Worm (Caenorhabditis elegans) whole organism, L1 larva: Measurements from ENCODE around the gene ech-9.

Source experiments
- C16A3.4 ChIP-seq: fragments of 150-350 bp; optimal IDR thresholded peaks from 2 replicates; lab custom pipeline; 2014; ENCODE audit warnings: missing biosample characterization, missing genetic modification characterization
- Y116A8C.19 ChIP-seq: sonication (generic microtip); optimal IDR thresholded peaks from 2 replicates; lab custom pipeline; 2016; ENCODE audit warnings: missing compliant biosample characterization, missing genetic modification characterization, borderline replicate concordance
- aha-1 ChIP-seq: fragments of 150-350 bp; optimal IDR thresholded peaks from 2 replicates; lab custom pipeline; 2014; ENCODE audit warnings: missing biosample characterization, missing genetic modification characterization
- alr-1 ChIP-seq: fragments of 200-800 bp; sonication (Bioruptor generic); optimal IDR thresholded peaks from 2 replicates; lab custom pipeline; 2018; ENCODE audit warnings: borderline replicate concordance, mild to moderate bottlenecking, missing genetic modification characterization, missing compliant biosample characterization
- ceh-8 ChIP-seq: fragments of 200-800 bp; sonication (Bioruptor generic); optimal IDR thresholded peaks from 2 replicates; lab custom pipeline; 2018; ENCODE audit warnings: mild to moderate bottlenecking, missing genetic modification characterization, moderate library complexity, missing compliant biosample characterization
- ceh-82 ChIP-seq, 3 experiments: fragments of 150-350 bp in 1 of 3; sonication (generic microtip) in 2 of 3; optimal IDR thresholded peaks; 2 replicates each; lab custom pipeline; 2014 to 2017; ENCODE audit warnings: missing biosample characterization in 3 of 3, missing genetic modification characterization in 3 of 3
- ceh-90 ChIP-seq: sonication (generic microtip); optimal IDR thresholded peaks from 2 replicates; lab custom pipeline; 2016; ENCODE audit warnings: missing genetic modification characterization, missing compliant biosample characterization
- ces-1 ChIP-seq: fragments of 150-350 bp; optimal IDR thresholded peaks from 2 replicates; lab custom pipeline; 2014; ENCODE audit warnings: missing biosample characterization, missing genetic modification reagents, missing genetic modification characterization
- dpl-1 ChIP-seq, 3 experiments: fragments of 150-350 bp in 2 of 3; sonication (generic microtip) in 1 of 3; optimal IDR thresholded peaks; 2 replicates each; lab custom pipeline; 2014 to 2017; ENCODE audit warnings: missing biosample characterization in 3 of 3, missing genetic modification characterization in 3 of 3, missing genetic modification reagents in 3 of 3
- dsc-1 ChIP-seq: sonication (generic microtip); optimal IDR thresholded peaks from 2 replicates; lab custom pipeline; 2016; ENCODE audit warnings: mild to moderate bottlenecking, missing genetic modification characterization, missing compliant biosample characterization
- egl-27 ChIP-seq, 2 experiments: fragments of 150-350 bp in 1 of 2; sonication (generic microtip); optimal IDR thresholded peaks; 3 replicates each; lab custom pipeline; 2017 to 2018; ENCODE audit warnings: missing biosample characterization in 2 of 2, missing genetic modification characterization in 2 of 2, missing genetic modification reagents in 2 of 2
- elt-3 ChIP-seq, 6 experiments: fragments of 150-350 bp in 1 of 6; sonication (generic microtip); optimal IDR thresholded peaks; 2 replicates each; lab custom pipeline; 2017 to 2018; ENCODE audit warnings: missing biosample characterization in 6 of 6, missing genetic modification characterization in 6 of 6, inconsistent platforms in 1 of 6
- fkh-8 ChIP-seq: sonication (generic microtip); optimal IDR thresholded peaks from 2 replicates; lab custom pipeline; 2016; ENCODE audit warnings: mild to moderate bottlenecking, missing genetic modification characterization, missing compliant biosample characterization
- hlh-17 ChIP-seq: fragments of 200-800 bp; sonication (Bioruptor generic); optimal IDR thresholded peaks from 2 replicates; lab custom pipeline; 2018; ENCODE audit warnings: missing genetic modification characterization, mild to moderate bottlenecking, missing compliant biosample characterization, moderate library complexity, borderline replicate concordance
- isw-1 ChIP-seq: fragments of 200-800 bp; sonication (Bioruptor generic); IDR thresholded peaks from 2 replicates; pipeline ENCODE4 v1.3.6; 2022; ENCODE audit warnings: missing genetic modification characterization, missing compliant biosample characterization
- jun-1 ChIP-seq: fragments of 150-350 bp; optimal IDR thresholded peaks from 2 replicates; lab custom pipeline; 2014; ENCODE audit warnings: missing biosample characterization, missing genetic modification reagents, missing genetic modification characterization
- lin-14 ChIP-seq: fragments of 200-800 bp; sonication (Bioruptor generic); optimal IDR thresholded peaks from 2 replicates; lab custom pipeline; 2018; ENCODE audit warnings: mild to moderate bottlenecking, missing genetic modification characterization, moderate library complexity, missing compliant biosample characterization
- lin-15B ChIP-seq: fragments of 150-350 bp; sonication (generic microtip); optimal IDR thresholded peaks from 3 replicates; lab custom pipeline; 2014; ENCODE audit warnings: missing biosample characterization, missing genetic modification characterization
- lin-35 ChIP-seq, 2 experiments: fragments of 150-350 bp; optimal IDR thresholded peaks; 2 replicates each; lab custom pipeline; 2014; ENCODE audit warnings: missing biosample characterization in 2 of 2, missing genetic modification characterization in 2 of 2, missing genetic modification reagents in 2 of 2
- lir-3 ChIP-seq: sonication (generic microtip); optimal IDR thresholded peaks from 2 replicates; lab custom pipeline; 2016; ENCODE audit warnings: mild to moderate bottlenecking, missing genetic modification characterization, moderate library complexity, missing compliant biosample characterization; ENCODE audit not compliant: poor library complexity
- lsy-2 ChIP-seq, 2 experiments: fragments of 150-350 bp; optimal IDR thresholded peaks; 2 replicates each; lab custom pipeline; 2014; ENCODE audit warnings: missing biosample characterization in 2 of 2, missing genetic modification characterization in 2 of 2
- mab-9 ChIP-seq: fragments of 200-800 bp; sonication (Bioruptor generic); IDR thresholded peaks from 2 replicates; pipeline ENCODE4 v1.3.6; 2022; ENCODE audit warnings: missing genetic modification reagents, missing genetic modification characterization, missing compliant biosample characterization
- mdl-1 ChIP-seq, 2 experiments: fragments of 150-350 bp; optimal IDR thresholded peaks; 2 replicates each; lab custom pipeline; 2014 to 2017; ENCODE audit warnings: missing biosample characterization in 2 of 2, missing genetic modification characterization in 2 of 2, inconsistent platforms in 1 of 2
- mef-2 ChIP-seq: fragments of 150-350 bp; optimal IDR thresholded peaks from 2 replicates; lab custom pipeline; 2014; ENCODE audit warnings: missing biosample characterization, missing genetic modification characterization
- nhr-12 ChIP-seq: sonication (generic microtip); optimal IDR thresholded peaks from 2 replicates; lab custom pipeline; 2017; ENCODE audit warnings: missing biosample characterization, missing genetic modification characterization
- nhr-19 ChIP-seq: fragments of 200-800 bp; sonication (Bioruptor generic); conservative IDR thresholded peaks from 2 replicates; pipeline ENCODE4 v1.3.6; 2022; ENCODE audit warnings: missing genetic modification characterization, missing compliant biosample characterization
- nhr-28 ChIP-seq: fragments of 150-350 bp; optimal IDR thresholded peaks from 2 replicates; lab custom pipeline; 2014; ENCODE audit warnings: missing biosample characterization, missing genetic modification characterization
- nhr-71 ChIP-seq: sonication (generic microtip); optimal IDR thresholded peaks from 2 replicates; lab custom pipeline; 2016; ENCODE audit warnings: mild to moderate bottlenecking, missing genetic modification characterization, moderate library complexity, missing compliant biosample characterization
- nhr-76 ChIP-seq: sonication (generic microtip); optimal IDR thresholded peaks from 2 replicates; lab custom pipeline; 2017; ENCODE audit warnings: missing biosample characterization, missing genetic modification characterization
- nhr-77 ChIP-seq: fragments of 150-350 bp; optimal IDR thresholded peaks from 2 replicates; lab custom pipeline; 2014; ENCODE audit warnings: missing biosample characterization, missing genetic modification characterization
- nhr-84 ChIP-seq: sonication (generic microtip); optimal IDR thresholded peaks from 2 replicates; lab custom pipeline; 2017; ENCODE audit warnings: missing biosample characterization, missing genetic modification characterization
- nhr-85 ChIP-seq: sonication (generic microtip); peaks from one replicate; lab custom pipeline; 2016; ENCODE audit warnings: missing genetic modification characterization, inconsistent platforms, missing compliant biosample characterization
- nhr-90 ChIP-seq: sonication (generic microtip); optimal IDR thresholded peaks from 2 replicates; lab custom pipeline; 2016; ENCODE audit warnings: mild to moderate bottlenecking, missing genetic modification characterization, missing compliant biosample characterization; ENCODE audit not compliant: poor library complexity
- pag-3 ChIP-seq: sonication (generic microtip); optimal IDR thresholded peaks from 2 replicates; lab custom pipeline; 2017; ENCODE audit warnings: missing genetic modification characterization, mild to moderate bottlenecking, missing compliant biosample characterization, antibody characterized with exemption, borderline replicate concordance; ENCODE audit not compliant: insufficient read depth
- rnt-1 ChIP-seq: sonication (generic microtip); optimal IDR thresholded peaks from 2 replicates; lab custom pipeline; 2016; ENCODE audit warnings: mild to moderate bottlenecking, missing genetic modification characterization, moderate library complexity, missing compliant biosample characterization
- snu-23 ChIP-seq: sonication (generic microtip); optimal IDR thresholded peaks from 2 replicates; lab custom pipeline; 2016; ENCODE audit warnings: missing genetic modification characterization, missing compliant biosample characterization
- sup-37 ChIP-seq: fragments of 200-800 bp; sonication (Bioruptor generic); optimal IDR thresholded peaks from 2 replicates; lab custom pipeline; 2018; ENCODE audit warnings: mild to moderate bottlenecking, missing genetic modification characterization, missing compliant biosample characterization
- tlp-1 ChIP-seq: fragments of 150-350 bp; optimal IDR thresholded peaks from 2 replicates; lab custom pipeline; 2014; ENCODE audit warnings: missing biosample characterization, missing genetic modification characterization
- unc-62 ChIP-seq: fragments of 150-350 bp; optimal IDR thresholded peaks from 2 replicates; lab custom pipeline; 2014; ENCODE audit warnings: missing biosample characterization, missing genetic modification reagents, missing genetic modification characterization
- vab-15 ChIP-seq: sonication (generic microtip); optimal IDR thresholded peaks from 2 replicates; lab custom pipeline; 2017; ENCODE audit warnings: missing genotype, mild to moderate bottlenecking, missing genetic modification characterization, missing compliant biosample characterization
- xbp-1 ChIP-seq: sonication (generic microtip); optimal IDR thresholded peaks from 2 replicates; lab custom pipeline; 2016; ENCODE audit warnings: missing genetic modification characterization, missing compliant biosample characterization
- zag-1 ChIP-seq: fragments of 150-350 bp; optimal IDR thresholded peaks from 2 replicates; lab custom pipeline; 2014; ENCODE audit warnings: missing biosample characterization, missing genetic modification characterization
- ztf-11 ChIP-seq, 2 experiments: sonication (generic microtip); optimal IDR thresholded peaks; 2 replicates each; lab custom pipeline; 2016 to 2017; ENCODE audit warnings: missing genetic modification characterization in 2 of 2, missing biosample characterization in 1 of 2, missing compliant biosample characterization in 1 of 2

The ech-9 gene

DNA sequence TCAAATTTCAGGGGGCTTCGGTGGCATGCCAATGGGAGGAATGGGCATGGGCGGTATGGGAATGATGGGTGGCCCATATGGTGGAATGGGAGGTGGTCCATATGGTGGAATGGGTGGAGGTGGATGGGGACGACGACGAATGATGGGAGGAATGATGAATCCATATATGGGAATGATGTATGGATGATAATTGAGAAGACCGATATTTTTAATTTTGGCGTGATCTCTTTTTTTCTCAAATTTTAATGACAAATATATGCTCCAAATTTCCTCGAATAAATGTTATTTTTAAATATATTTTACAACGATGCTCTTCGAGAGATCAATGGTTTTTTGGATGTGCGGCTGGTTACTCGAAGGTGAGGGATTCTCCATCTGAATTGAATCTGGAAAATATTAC is 42.6 kb upstream of the ech-9 start, which contains the start of gene Y43C5A.4:
Gene Y43C5A.4 (plus strand): TSS at position 301 of the 400 bp plus-strand sequence.
- no peak for TF ChIP-seq nhr-19 (GFP tag; lab: Robert Waterston, UW)
- no peak for TF ChIP-seq xbp-1 (tag; lab: Kevin White, UChicago)
- TF ChIP-seq C16A3.4 (tag; lab: Kevin White, UChicago): no peak
- TF ChIP-seq mdl-1 (tag; optimal IDR thresholded peaks at IDR 0.05; lab: Kevin White, UChicago): no peak
- TF ChIP-seq mab-9 (GFP tag; lab: Robert Waterston, UW): no peak
- no peak for TF ChIP-seq pag-3 (tag; lab: Kevin White, UChicago)

DNA sequence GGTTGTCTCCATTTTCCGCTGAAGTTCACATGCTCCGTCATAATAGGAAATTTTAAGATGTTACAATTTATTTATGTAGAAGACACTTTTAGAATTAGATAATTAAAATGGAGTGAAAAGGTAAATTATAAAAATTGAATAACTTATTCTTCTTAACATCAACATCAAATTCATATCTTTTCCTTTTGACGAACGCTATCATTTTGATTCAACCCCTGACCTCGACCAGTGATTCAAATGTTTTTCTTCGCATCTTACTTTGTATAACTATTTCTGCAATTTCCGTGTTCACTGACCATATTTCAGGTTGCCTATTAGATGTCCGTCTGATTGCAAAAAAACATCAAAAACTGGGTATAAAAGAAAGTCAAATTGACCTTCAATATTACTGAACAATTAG is 41.8 kb upstream of the ech-9 start, which contains the start of gene Y43C5A.7:
Gene Y43C5A.7 (plus strand): TSS at position 301 of the 400 bp plus-strand sequence.
- TF ChIP-seq dpl-1 (GFP tag; optimal IDR thresholded peaks at IDR 0.05; lab: Kevin White, UChicago): no peak
- TF ChIP-seq lin-14 (GFP tag; lab: Kevin White, UChicago): no peak
- TF ChIP-seq unc-62 (GFP tag; lab: Kevin White, UChicago): no peak
- no peak for TF ChIP-seq mdl-1 (tag; optimal IDR thresholded peaks at IDR 0.05; lab: Kevin White, UChicago)
- TF ChIP-seq nhr-85 (tag; lab: Kevin White, UChicago): no peak
- TF ChIP-seq ztf-11 (tag; optimal IDR thresholded peaks at IDR 0.05; lab: Kevin White, UChicago): no peak
- TF ChIP-seq lsy-2 (tag; optimal IDR thresholded peaks at IDR 0.05; lab: Kevin White, UChicago): no peak
- no peak for TF ChIP-seq nhr-76 (tag; lab: Kevin White, UChicago)
- TF ChIP-seq sup-37 (GFP tag; lab: Kevin White, UChicago): no peak
- TF ChIP-seq snu-23 (GFP tag; lab: Kevin White, UChicago): no peak

DNA sequence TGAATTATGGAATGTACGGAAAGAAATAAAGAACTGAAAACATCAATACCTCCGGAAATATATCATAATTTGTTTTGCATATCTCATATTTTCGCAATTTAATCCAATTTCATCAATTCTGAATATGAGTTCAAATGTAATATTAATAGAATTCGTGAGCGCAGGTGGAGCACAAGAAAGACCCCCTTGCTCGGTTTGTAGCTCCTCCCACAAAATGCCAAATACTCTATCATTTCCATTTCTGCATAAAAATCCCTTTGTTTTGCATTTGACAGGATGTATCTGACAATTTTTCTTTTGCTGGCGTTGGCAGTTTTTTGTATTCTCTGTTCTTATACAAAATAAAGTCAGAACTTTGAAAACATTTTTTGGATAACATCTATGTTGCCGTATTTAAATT is 39.9 kb upstream of the ech-9 start:
- peak; percentile 37 for TF ChIP-seq nhr-71 (tag; lab: Kevin White, UChicago)
- no peak for TF ChIP-seq xbp-1 (tag; lab: Kevin White, UChicago)
- TF ChIP-seq nhr-85 (tag; lab: Kevin White, UChicago): peak; percentile 75

DNA sequence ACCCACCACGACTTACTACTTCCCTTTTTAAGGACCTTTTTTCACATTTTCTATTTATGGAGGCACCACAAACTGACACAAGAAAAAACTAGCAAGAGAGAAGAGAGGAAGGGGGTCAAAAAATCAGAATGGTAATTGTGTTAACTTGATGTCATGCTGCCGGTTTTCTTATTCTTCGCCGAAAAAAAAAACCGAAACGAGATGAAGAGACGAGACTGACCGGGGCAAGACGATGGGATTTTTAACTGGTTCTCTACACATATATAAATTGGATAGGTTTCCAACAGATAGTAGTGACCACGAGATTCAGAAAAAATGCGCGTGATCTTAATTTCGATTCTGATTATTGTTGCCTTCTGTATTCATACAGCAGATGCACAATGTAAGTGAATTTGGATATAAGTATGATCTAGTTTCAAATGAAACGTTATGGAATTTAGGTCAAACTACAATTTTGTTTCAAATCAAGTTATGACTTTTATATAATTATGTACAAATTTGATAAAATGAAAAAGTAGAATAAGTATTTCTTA is 38.7 kb upstream of the ech-9 start, which contains the start of gene Y43C5A.3:
Gene Y43C5A.3 (plus strand): TSS at position 256 of the 533 bp plus-strand sequence.
- no peak for TF ChIP-seq fkh-8 (tag; lab: Kevin White, UChicago)
- TF ChIP-seq lir-3 (tag; lab: Kevin White, UChicago): no peak
- TF ChIP-seq zag-1 (tag; lab: Kevin White, UChicago): no peak
- TF ChIP-seq lin-15B (tag; lab: Kevin White, UChicago): no peak
- peak in 1 of 6 experiments; percentile 67 for TF ChIP-seq elt-3 (tag; optimal IDR thresholded peaks at IDR 0.05; lab: Kevin White, UChicago)
- no peak for TF ChIP-seq nhr-90 (tag; lab: Kevin White, UChicago)
- no peak for TF ChIP-seq mab-9 (GFP tag; lab: Robert Waterston, UW)
- TF ChIP-seq rnt-1 (tag; lab: Kevin White, UChicago): no peak
- no peak for TF ChIP-seq ceh-82 (tag; optimal IDR thresholded peaks at IDR 0.05; lab: Kevin White, UChicago)
- TF ChIP-seq isw-1 (GFP tag; lab: Robert Waterston, UW): no peak
- TF ChIP-seq nhr-28 (tag; lab: Kevin White, UChicago): no peak
- no peak for TF ChIP-seq aha-1 (tag; lab: Kevin White, UChicago)
- TF ChIP-seq nhr-19 (GFP tag; lab: Robert Waterston, UW): no peak
- TF ChIP-seq mdl-1 (tag; optimal IDR thresholded peaks at IDR 0.05; lab: Kevin White, UChicago): peak in 1 of 2 experiments; percentile 4
- TF ChIP-seq egl-27 (tag; optimal IDR thresholded peaks at IDR 0.05; lab: Kevin White, UChicago): no peak
- no peak for TF ChIP-seq mef-2 (tag; lab: Kevin White, UChicago)
- TF ChIP-seq alr-1 (tag; lab: Kevin White, UChicago): no peak
- TF ChIP-seq dsc-1: no peak
- peak; percentile 70 for TF ChIP-seq nhr-85 (tag; lab: Kevin White, UChicago)
- no peak for TF ChIP-seq C16A3.4 (tag; lab: Kevin White, UChicago)
- TF ChIP-seq hlh-17: no peak
- TF ChIP-seq ceh-90 (tag; lab: Kevin White, UChicago): no peak
- TF ChIP-seq vab-15 (tag; lab: Kevin White, UChicago): no peak
- no peak for TF ChIP-seq unc-62 (GFP tag; lab: Kevin White, UChicago)
- no peak for TF ChIP-seq jun-1 (tag; lab: Kevin White, UChicago)
- TF ChIP-seq ces-1 (GFP tag; lab: Kevin White, UChicago): no peak
- no peak for TF ChIP-seq ceh-8 (GFP tag; lab: Kevin White, UChicago)
- no peak for TF ChIP-seq tlp-1 (tag; lab: Kevin White, UChicago)
- no peak for TF ChIP-seq nhr-77 (tag; lab: Kevin White, UChicago)
- peak in 1 of 2 experiments; percentile 28 for TF ChIP-seq lin-35 (GFP tag; optimal IDR thresholded peaks at IDR 0.05; lab: Kevin White, UChicago)
- TF ChIP-seq nhr-84 (tag; lab: Kevin White, UChicago): no peak
- no peak for TF ChIP-seq Y116A8C.19 (tag; lab: Kevin White, UChicago)
- TF ChIP-seq nhr-12 (tag; lab: Kevin White, UChicago): no peak
- TF ChIP-seq sup-37 (GFP tag; lab: Kevin White, UChicago): no peak
- no peak for TF ChIP-seq dpl-1 (GFP tag; optimal IDR thresholded peaks at IDR 0.05; lab: Kevin White, UChicago)
